Worm (Caenorhabditis elegans): ENCODE results near the gene pigq-1.

Gene pigq-1

DNA sequence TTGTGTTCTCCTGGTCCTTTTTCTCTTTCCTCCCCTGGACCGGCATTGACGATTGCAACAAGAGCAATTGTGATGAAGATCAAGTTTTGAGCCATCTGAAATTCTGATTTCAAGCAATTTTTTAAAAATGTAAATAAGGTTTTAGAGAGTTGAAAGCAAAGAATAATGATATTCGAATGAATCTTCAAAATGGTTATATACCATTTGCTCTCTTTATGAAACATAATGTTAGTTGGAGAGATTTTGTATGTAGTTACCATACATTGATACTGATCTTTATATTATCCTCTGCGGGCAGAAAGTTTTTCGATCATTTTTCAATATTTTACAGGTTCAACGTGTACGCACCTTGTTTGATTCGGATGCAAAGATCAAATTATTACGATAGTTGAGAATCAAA lies 41.3 kb downstream of the pigq-1 start, which contains the start of gene srlf-24:
srlf-24 (minus strand) TSS at position 101 of the 400 bp plus-strand sequence.
- TF ChIP-seq mep-1 (tag; optimal IDR thresholded peaks at IDR 0.05) (no peak), ceh-43 (GFP tag; optimal IDR thresholded peaks at IDR 0.05) (no peak), flh-1 (GFP tag; optimal IDR thresholded peaks at IDR 0.05) (no peak), zip-8 (tag; optimal IDR thresholded peaks at IDR 0.05) (no peak), cnd-1 (tag; optimal IDR thresholded peaks at IDR 0.05) (no peak), ham-2 (GFP tag; optimal IDR thresholded peaks at IDR 0.05) (no peak), drap-1 (GFP tag; optimal IDR thresholded peaks at IDR 0.05) (no peak), lin-32 (GFP tag; optimal IDR thresholded peaks at IDR 0.05) (no peak), nhr-237 (tag; optimal IDR thresholded peaks at IDR 0.05) (no peak), nhr-28 (tag; optimal IDR thresholded peaks at IDR 0.05) (no peak), nhr-12 (tag; optimal IDR thresholded peaks at IDR 0.05) (no peak), snpc-4 (tag; optimal IDR thresholded peaks at IDR 0.05) (no peak), unc-62 (GFP tag; optimal IDR thresholded peaks at IDR 0.05) (no peak)

- no peak for TF ChIP-seq ham-2 (GFP tag; optimal IDR thresholded peaks at IDR 0.05)
Measured at ce11 chrIV:11103501-11103900, 43.5 kb downstream of the pigq-1 start.

- TF ChIP-seq nhr-76 (tag; optimal IDR thresholded peaks at IDR 0.05) (no peak), unc-120 (tag; optimal IDR thresholded peaks at IDR 0.05; ENCODE audit: poor library complexity, severe bottlenecking) (no peak)
Measured at ce11 chrIV:11102608-11103007, 44.4 kb downstream of the pigq-1 start, which contains the start of gene srlf-17. Gene srlf-17 (minus strand): TSS chrIV:11102708.

DNA sequence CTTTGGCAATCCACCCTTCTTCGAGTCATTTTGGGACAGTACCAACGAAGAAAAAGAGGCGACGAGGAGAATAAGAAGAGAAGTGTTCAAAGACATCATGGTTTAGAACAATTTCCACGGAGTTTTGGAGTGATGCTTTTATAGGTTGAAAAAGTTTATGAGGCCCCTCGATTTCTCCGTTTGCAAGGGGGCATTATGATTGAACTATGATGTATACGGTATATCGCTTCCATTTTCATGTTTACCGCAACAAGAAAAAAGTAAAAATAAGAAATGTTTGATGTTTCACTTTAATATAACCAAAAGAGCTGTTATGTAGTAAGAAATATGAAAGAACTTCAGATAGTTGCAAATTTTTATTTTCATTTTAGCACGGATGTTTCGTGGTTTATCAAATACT lies 45.7 kb downstream of the pigq-1 start, which contains the start of gene srlf-18:
srlf-18 (minus strand) TSS at position 101 of the 400 bp plus-strand sequence.
- TF ChIP-seq ces-1 (GFP tag; optimal IDR thresholded peaks at IDR 0.05) (no peak), nhr-12 (tag; optimal IDR thresholded peaks at IDR 0.05) (no peak), mls-2 (tag; optimal IDR thresholded peaks at IDR 0.05) (no peak), unc-120 (tag; optimal IDR thresholded peaks at IDR 0.05; ENCODE audit: poor library complexity, severe bottlenecking) (no peak), ztf-11 (tag; optimal IDR thresholded peaks at IDR 0.05) (no peak), ceh-43 (GFP tag; optimal IDR thresholded peaks at IDR 0.05) (no peak), sem-2 (GFP tag; optimal IDR thresholded peaks at IDR 0.05) (no peak), lin-32 (GFP tag; optimal IDR thresholded peaks at IDR 0.05) (no peak), hlh-1 (tag; optimal IDR thresholded peaks at IDR 0.05) (no peak), nhr-28 (tag; optimal IDR thresholded peaks at IDR 0.05) (no peak)

- TF ChIP-seq sptf-1 (tag; optimal IDR thresholded peaks at IDR 0.05) = no peak
- no peak for TF ChIP-seq elt-3 (tag; optimal IDR thresholded peaks at IDR 0.05)
- no peak for TF ChIP-seq hlh-1 (tag; optimal IDR thresholded peaks at IDR 0.05)
Measured at ce11 chrIV:11100271-11100670, 46.8 kb downstream of the pigq-1 start, which contains the start of gene str-3. Gene str-3 (minus strand): TSS chrIV:11100371.

ce11 chrIV:11097795-11098194 lies 49.3 kb downstream of the pigq-1 start, which contains the start of gene M7.12:
Gene M7.12 (minus strand): TSS chrIV:11097982.
- TF ChIP-seq M03D4.4 (tag; optimal IDR thresholded peaks at IDR 0.05) = no peak
- TF ChIP-seq pha-4 (tag; optimal IDR thresholded peaks at IDR 0.05) = no peak

Data from whole organism, mixed stage, embryonic.